Fruit fly (Drosophila melanogaster): ENCODE results near the gene Zip88E.

Gene Zip88E

DNA sequence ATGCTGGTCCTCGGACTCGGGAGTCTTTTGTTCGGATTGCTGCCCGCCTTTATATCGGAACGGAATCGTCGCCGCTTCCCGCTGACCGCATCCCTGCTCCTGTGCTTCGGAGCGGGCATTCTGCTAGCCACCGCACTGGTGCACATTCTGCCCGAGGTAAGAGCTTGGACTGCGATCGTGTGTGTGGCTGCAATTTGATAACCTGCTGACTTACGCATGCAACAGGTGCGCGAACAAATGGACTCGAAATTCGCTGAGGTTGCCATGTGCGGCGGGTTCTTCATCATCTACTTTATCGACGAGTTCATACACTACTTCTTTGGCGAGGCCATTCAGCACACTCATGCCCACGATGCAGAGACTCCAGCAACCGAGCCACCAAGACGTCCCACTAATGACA lies 394 bp downstream of the Zip88E start:
- TF ChIP-seq CG15710 (tag; optimal IDR thresholded peaks at IDR 0.05) (no peak), Pif1A (GFP tag; optimal IDR thresholded peaks at IDR 0.05) (no peak)

DNA sequence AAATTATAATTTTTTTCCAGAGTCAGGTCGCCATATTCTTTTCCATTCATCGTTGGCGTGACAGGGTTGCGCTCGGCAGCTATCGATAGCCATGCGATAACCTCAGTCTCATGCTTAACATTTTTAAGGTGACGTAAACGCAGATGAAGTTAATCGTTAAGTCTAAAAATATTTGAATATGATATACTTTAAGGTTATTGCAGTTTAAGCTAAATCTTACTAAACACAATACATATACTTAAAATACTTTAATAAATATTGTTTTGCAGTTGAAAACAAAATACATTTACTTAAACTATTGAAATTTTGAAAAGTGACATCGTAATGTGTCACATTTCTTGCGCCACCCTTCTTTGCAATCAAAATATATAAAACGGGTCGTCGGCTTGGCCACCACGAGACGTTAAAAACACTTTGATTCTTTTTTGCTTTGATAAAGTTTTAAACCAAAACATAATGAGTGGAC lies 6.7 kb downstream of the Zip88E start, which contains the start of the genes Cp190 and CG4338:
Gene Cp190 (minus strand): TSS at position 84 of the 466 bp plus-strand sequence.
Gene CG4338 (plus strand): TSS at position 365 of the 466 bp plus-strand sequence.
- TF ChIP-seq D1 (tag; optimal IDR thresholded peaks at IDR 0.05) (no peak), CG14655 (GFP tag; optimal IDR thresholded peaks at IDR 0.05) (no peak), CG10348 (GFP tag; IDR thresholded peaks at IDR 0.05) (peak; percentile 83), Ets98B (GFP tag; IDR thresholded peaks at IDR 0.05) (peak; percentile 90), CG4496 (GFP tag; IDR thresholded peaks at IDR 0.05) (peak; percentile 93), CG34367 (tag; optimal IDR thresholded peaks at IDR 0.05) (peak; percentile 97), CG12605 (GFP tag; IDR thresholded peaks at IDR 0.05) (peak; percentile 94), gl (tag; optimal IDR thresholded peaks at IDR 0.05) (peak; percentile 91), Snoo (tag; optimal IDR thresholded peaks at IDR 0.05) (peak; percentile 97), CG15710 (tag; optimal IDR thresholded peaks at IDR 0.05) (peak; percentile 98), fd96Ca (GFP tag; IDR thresholded peaks at IDR 0.05) (peak; percentile 67; the same call in 2 of the 3 replicates), CG9948 (tag; optimal IDR thresholded peaks at IDR 0.05) (peak; percentile 98), EcR (GFP tag; optimal IDR thresholded peaks at IDR 0.05) (peak; percentile 85), CG32121 (GFP tag; IDR thresholded peaks at IDR 0.05) (peak; percentile 96), Pif1B (GFP tag; optimal IDR thresholded peaks at IDR 0.05) (no peak), CG17806 (tag; optimal IDR thresholded peaks at IDR 0.05) (peak; percentile 98), CG13204 (GFP tag; optimal IDR thresholded peaks at IDR 0.05) (no peak), CG8301 (tag; optimal IDR thresholded peaks at IDR 0.05) (peak; percentile 98), CG8159 (tag; optimal IDR thresholded peaks at IDR 0.05) (peak; percentile 99), Pif1A (GFP tag; optimal IDR thresholded peaks at IDR 0.05) (no peak), rn (GFP tag; IDR thresholded peaks at IDR 0.05) (peak; percentile 87)

DNA sequence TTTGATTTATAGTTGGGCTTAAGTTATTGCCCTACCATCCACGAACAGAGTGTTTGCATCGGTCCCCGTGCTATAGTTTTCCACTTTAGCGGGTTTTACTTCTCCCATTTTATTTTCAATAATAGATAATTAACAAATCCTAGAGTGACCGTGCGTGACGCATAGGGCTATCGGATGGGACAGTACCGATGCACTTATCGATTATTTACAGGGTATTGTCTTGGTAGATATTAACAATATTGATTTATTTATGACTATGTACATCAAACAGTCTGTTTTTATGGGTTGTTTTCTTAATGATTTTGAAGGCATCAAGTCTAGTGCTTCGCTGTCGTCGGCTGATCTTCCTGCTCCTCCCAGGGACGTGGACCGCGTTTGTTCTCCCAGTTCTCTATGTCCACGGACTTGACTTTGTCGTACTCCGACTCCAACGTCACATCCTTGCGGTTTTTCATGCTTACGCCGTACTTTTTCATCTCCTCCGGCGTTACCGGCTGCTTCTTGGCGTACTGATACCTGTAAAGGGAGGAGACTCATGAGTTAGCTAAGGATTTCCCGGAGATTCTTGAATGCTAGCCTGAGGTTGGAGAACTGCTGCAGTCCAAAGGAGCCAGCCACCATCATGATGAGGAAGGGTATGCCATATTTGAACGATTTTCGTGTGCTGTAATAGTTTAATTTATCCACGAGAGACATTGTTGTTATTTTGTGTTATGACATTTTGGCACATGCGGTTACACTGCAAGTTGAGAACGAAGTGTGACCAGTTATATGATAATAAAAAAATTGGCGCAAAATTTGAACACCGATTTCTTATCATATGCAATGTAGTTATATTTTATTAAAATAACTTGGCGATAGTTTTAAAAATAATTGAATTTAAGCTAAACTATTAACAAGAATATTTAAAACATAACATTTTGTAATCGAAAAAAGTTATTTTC lies 9.7 kb downstream of the Zip88E start, which contains the start of the genes MRG15 and Tm1:
Gene MRG15 (minus strand): TSS at position 184 of the 944 bp plus-strand sequence.
Gene Tm1 (plus strand): TSS at position 295 of the 944 bp plus-strand sequence.
- TF ChIP-seq rn (GFP tag; IDR thresholded peaks at IDR 0.05) (no peak), CG15710 (tag; optimal IDR thresholded peaks at IDR 0.05) (no peak), CG8301 (tag; optimal IDR thresholded peaks at IDR 0.05) (no peak), Snoo (tag; optimal IDR thresholded peaks at IDR 0.05) (no peak)

DNA sequence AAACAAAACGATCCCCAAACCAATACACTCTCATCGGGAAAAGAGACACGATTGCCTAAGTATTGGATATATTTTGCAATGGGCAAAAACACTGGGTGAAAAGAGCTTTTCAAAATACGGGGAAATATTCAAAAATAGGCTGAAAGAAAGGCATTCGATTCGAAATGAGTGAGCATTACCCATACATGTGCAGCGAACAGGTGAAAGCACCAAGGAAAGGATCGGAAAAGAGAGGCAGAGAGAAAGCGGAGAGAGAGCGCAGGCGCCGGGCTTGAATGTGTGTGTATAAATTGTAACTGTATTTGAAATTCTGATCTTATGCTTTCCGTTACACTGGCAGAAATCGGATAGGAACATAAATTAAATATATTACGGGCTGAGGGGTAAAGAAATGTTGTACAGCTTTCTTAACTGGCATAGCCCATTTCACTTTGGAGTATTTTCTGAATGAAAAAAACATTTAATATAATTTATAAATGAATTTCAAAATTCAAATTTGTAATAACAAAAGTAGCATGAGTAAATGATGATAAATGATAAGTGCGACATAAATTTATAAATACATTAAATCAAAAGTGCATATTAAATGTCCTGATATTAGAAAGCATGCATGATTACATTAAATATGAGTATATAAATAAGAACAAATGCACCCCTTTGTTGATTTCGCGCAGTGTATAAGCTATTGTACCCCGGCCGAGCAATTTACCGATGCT lies 12.3 kb downstream of the Zip88E start:
- TF ChIP-seq CG15710 (tag; optimal IDR thresholded peaks at IDR 0.05) (peak; percentile 33), CG8301 (tag; optimal IDR thresholded peaks at IDR 0.05) (peak; percentile 57), Pif1B (GFP tag; optimal IDR thresholded peaks at IDR 0.05) (peak; percentile 43), CG32121 (GFP tag; IDR thresholded peaks at IDR 0.05) (no peak), CG14655 (GFP tag; optimal IDR thresholded peaks at IDR 0.05) (peak; percentile 81), CG9948 (tag; optimal IDR thresholded peaks at IDR 0.05) (peak; percentile 42), CG17806 (tag; optimal IDR thresholded peaks at IDR 0.05) (peak; percentile 24), D1 (tag; optimal IDR thresholded peaks at IDR 0.05) (no peak), gl (tag; optimal IDR thresholded peaks at IDR 0.05) (no peak), CG4496 (GFP tag; IDR thresholded peaks at IDR 0.05) (0 out of 3 replicates have a peak, but pooled peaks have one; percentile 25), Ets98B (GFP tag; IDR thresholded peaks at IDR 0.05) (no peak), CG12605 (GFP tag; IDR thresholded peaks at IDR 0.05) (no peak), EcR (GFP tag; optimal IDR thresholded peaks at IDR 0.05) (no peak), Snoo (tag; optimal IDR thresholded peaks at IDR 0.05) (peak; percentile 74), CG8159 (tag; optimal IDR thresholded peaks at IDR 0.05) (peak; percentile 54), Pif1A (GFP tag; optimal IDR thresholded peaks at IDR 0.05) (peak; percentile 40), fd96Ca (GFP tag; IDR thresholded peaks at IDR 0.05) (no peak)

DNA sequence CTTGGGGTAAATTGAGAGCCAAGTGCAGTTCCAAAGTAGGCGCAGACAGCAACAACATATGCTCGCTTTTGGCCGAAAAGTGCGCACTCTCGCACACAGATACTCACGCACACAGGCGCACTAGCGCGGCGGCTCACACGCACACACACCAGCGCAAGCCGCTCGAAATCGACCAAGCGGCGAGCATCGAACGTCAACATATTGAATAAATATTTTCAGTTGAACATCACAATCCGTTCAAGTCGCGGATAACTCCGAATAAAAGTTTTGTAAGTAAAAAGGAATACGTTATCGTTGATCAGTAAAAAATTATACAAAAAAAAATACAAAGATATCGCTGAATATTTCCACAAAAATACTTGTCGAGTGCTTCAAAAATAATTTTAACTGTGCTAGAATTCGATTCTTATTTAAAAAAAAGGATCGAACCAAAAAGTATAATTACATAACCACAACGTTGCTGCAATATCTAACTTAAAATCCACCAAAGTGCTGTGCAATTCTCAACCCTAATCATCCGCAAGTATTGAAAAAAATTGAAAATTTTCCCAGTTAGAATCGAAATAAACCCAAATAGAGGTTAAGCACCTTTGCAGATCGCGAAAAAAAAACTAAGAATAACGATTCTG lies 13.0 kb downstream of the Zip88E start:
- TF ChIP-seq CG32121 (GFP tag; IDR thresholded peaks at IDR 0.05) (no peak), Pif1B (GFP tag; optimal IDR thresholded peaks at IDR 0.05) (no peak), CG17806 (tag; optimal IDR thresholded peaks at IDR 0.05) (no peak), Ets98B (GFP tag; IDR thresholded peaks at IDR 0.05) (no peak), CG13204 (GFP tag; optimal IDR thresholded peaks at IDR 0.05) (no peak), CG9948 (tag; optimal IDR thresholded peaks at IDR 0.05) (no peak), CG14655 (GFP tag; optimal IDR thresholded peaks at IDR 0.05) (no peak), fd96Ca (GFP tag; IDR thresholded peaks at IDR 0.05) (no peak), CG34367 (tag; optimal IDR thresholded peaks at IDR 0.05) (no peak), Pif1A (GFP tag; optimal IDR thresholded peaks at IDR 0.05) (no peak), D1 (tag; optimal IDR thresholded peaks at IDR 0.05) (no peak), CG10348 (GFP tag; IDR thresholded peaks at IDR 0.05) (no peak), EcR (GFP tag; optimal IDR thresholded peaks at IDR 0.05) (no peak)

Data from whole organism, pupa.